Fruit fly (Drosophila melanogaster): ENCODE measurements around the gene r-l.

The r-l gene

dm6 chr3R:21059486-21060356 is 13.4 kb downstream of the r-l start:
- TF ChIP-seq CG9948 (tag; optimal IDR thresholded peaks at IDR 0.05) (no peak), CG17806 (tag; optimal IDR thresholded peaks at IDR 0.05) (no peak), CG10348 (GFP tag; IDR thresholded peaks at IDR 0.05) (no peak), CG15710 (tag; optimal IDR thresholded peaks at IDR 0.05) (no peak), gl (tag; optimal IDR thresholded peaks at IDR 0.05) (no peak), D1 (tag; optimal IDR thresholded peaks at IDR 0.05) (no peak), Snoo (tag; optimal IDR thresholded peaks at IDR 0.05) (no peak), fd96Ca (GFP tag; IDR thresholded peaks at IDR 0.05) (no peak), Ets98B (GFP tag; IDR thresholded peaks at IDR 0.05) (no peak), CG32121 (GFP tag; IDR thresholded peaks at IDR 0.05) (no peak), Pif1B (GFP tag; optimal IDR thresholded peaks at IDR 0.05) (no peak), CG8159 (tag; optimal IDR thresholded peaks at IDR 0.05) (no peak), CG8301 (tag; optimal IDR thresholded peaks at IDR 0.05) (no peak), CG4496 (GFP tag; IDR thresholded peaks at IDR 0.05) (no peak), rn (GFP tag; IDR thresholded peaks at IDR 0.05) (no peak), CG12605 (GFP tag; IDR thresholded peaks at IDR 0.05) (no peak), CG14655 (GFP tag; optimal IDR thresholded peaks at IDR 0.05) (no peak)

dm6 chr3R:21057519-21057918 is 15.6 kb downstream of the r-l start:
- TF ChIP-seq CG4496 (GFP tag; IDR thresholded peaks at IDR 0.05) (no peak), CG34367 (tag; optimal IDR thresholded peaks at IDR 0.05) (no peak), rn (GFP tag; IDR thresholded peaks at IDR 0.05) (no peak), Pif1A (GFP tag; optimal IDR thresholded peaks at IDR 0.05) (no peak), Ets98B (GFP tag; IDR thresholded peaks at IDR 0.05) (no peak)

- TF ChIP-seq CG13204 (GFP tag; optimal IDR thresholded peaks at IDR 0.05) = no peak
- no peak for TF ChIP-seq CG8159 (tag; optimal IDR thresholded peaks at IDR 0.05)
- no peak for TF ChIP-seq CG4496 (GFP tag; IDR thresholded peaks at IDR 0.05)
Measured at dm6 chr3R:21050875-21051274, 22.2 kb downstream of the r-l start, which contains the start of gene Jhbp15. TSS of gene Jhbp15 (minus strand) at chr3R:21050975.

dm6 chr3R:21048729-21049128 is 24.4 kb downstream of the r-l start, which contains the start of gene CG7079:
TSS of gene CG7079 (minus strand) at chr3R:21048829.
- TF ChIP-seq CG8301 (tag; optimal IDR thresholded peaks at IDR 0.05) (no peak), rn (GFP tag; IDR thresholded peaks at IDR 0.05) (no peak), CG10348 (GFP tag; IDR thresholded peaks at IDR 0.05) (no peak), CG13204 (GFP tag; optimal IDR thresholded peaks at IDR 0.05) (no peak), CG9948 (tag; optimal IDR thresholded peaks at IDR 0.05) (no peak), CG8159 (tag; optimal IDR thresholded peaks at IDR 0.05) (no peak), CG34367 (tag; optimal IDR thresholded peaks at IDR 0.05) (no peak), Ets98B (GFP tag; IDR thresholded peaks at IDR 0.05) (no peak), CG32121 (GFP tag; IDR thresholded peaks at IDR 0.05) (no peak), Snoo (tag; optimal IDR thresholded peaks at IDR 0.05) (no peak), Pif1B (GFP tag; optimal IDR thresholded peaks at IDR 0.05) (no peak), gl (tag; optimal IDR thresholded peaks at IDR 0.05) (no peak), fd96Ca (GFP tag; IDR thresholded peaks at IDR 0.05) (no peak), CG15710 (tag; optimal IDR thresholded peaks at IDR 0.05) (no peak), D1 (tag; optimal IDR thresholded peaks at IDR 0.05) (no peak), Pif1A (GFP tag; optimal IDR thresholded peaks at IDR 0.05) (no peak), CG17806 (tag; optimal IDR thresholded peaks at IDR 0.05) (no peak), CG4496 (GFP tag; IDR thresholded peaks at IDR 0.05) (no peak)

dm6 chr3R:21046927-21047326 is 26.2 kb downstream of the r-l start, which contains the start of gene CG31207:
TSS of gene CG31207 (minus strand) at chr3R:21047027.
- no peak for TF ChIP-seq Pif1A (GFP tag; optimal IDR thresholded peaks at IDR 0.05)
- TF ChIP-seq CG8301 (tag; optimal IDR thresholded peaks at IDR 0.05) = no peak
- no peak for TF ChIP-seq Ets98B (GFP tag; IDR thresholded peaks at IDR 0.05)
- no peak for TF ChIP-seq CG12605 (GFP tag; IDR thresholded peaks at IDR 0.05)

- TF ChIP-seq CG8301 (tag; optimal IDR thresholded peaks at IDR 0.05) (no peak), EcR (GFP tag; optimal IDR thresholded peaks at IDR 0.05) (no peak), CG13204 (GFP tag; optimal IDR thresholded peaks at IDR 0.05) (no peak), Pif1A (GFP tag; optimal IDR thresholded peaks at IDR 0.05) (no peak), CG17806 (tag; optimal IDR thresholded peaks at IDR 0.05) (no peak), CG32121 (GFP tag; IDR thresholded peaks at IDR 0.05) (no peak), CG12605 (GFP tag; IDR thresholded peaks at IDR 0.05) (no peak), CG4496 (GFP tag; IDR thresholded peaks at IDR 0.05) (no peak), CG14655 (GFP tag; optimal IDR thresholded peaks at IDR 0.05) (no peak), Snoo (tag; optimal IDR thresholded peaks at IDR 0.05) (no peak), CG9948 (tag; optimal IDR thresholded peaks at IDR 0.05) (no peak), rn (GFP tag; IDR thresholded peaks at IDR 0.05) (no peak), D1 (tag; optimal IDR thresholded peaks at IDR 0.05) (no peak)
Measured at dm6 chr3R:21045742-21046141, 27.4 kb downstream of the r-l start, which contains the start of gene CG31189. TSS of gene CG31189 (minus strand) at chr3R:21045842.
